Fruit fly (Drosophila melanogaster): Measurements from ENCODE around the gene dmGlut.
A peak's percentile ranks its signal among the peaks of the same experiment; 100 is the strongest.

dmGlut gene

dm6 chr2L:12011682-12012655 is 15.3 kb upstream of the dmGlut start (continued):
- TF ChIP-seq Dfd (GFP tag; optimal IDR thresholded peaks at IDR 0.05), result no peak
- TF ChIP-seq Rel (GFP tag; optimal IDR thresholded peaks at IDR 0.05), result no peak
- TF ChIP-seq Rel (tag; optimal IDR thresholded peaks at IDR 0.05), result peak; percentile 94
- TF ChIP-seq CrebA (GFP tag; optimal IDR thresholded peaks at IDR 0.05; ENCODE audit: borderline replicate concordance), result no peak

dm6 chr2L:12013243-12013642 is 14.0 kb upstream of the dmGlut start:
- TF ChIP-seq fru (GFP tag; optimal IDR thresholded peaks at IDR 0.05) (peak; percentile 46), Hr83 (GFP tag; optimal IDR thresholded peaks at IDR 0.05; ENCODE audit: poor library complexity, severe bottlenecking) (peak; percentile 55), sage (GFP tag; optimal IDR thresholded peaks at IDR 0.05) (peak; percentile 5), dsf (GFP tag; optimal IDR thresholded peaks at IDR 0.05; ENCODE audit: borderline replicate concordance) (no peak), h (GFP tag; optimal IDR thresholded peaks at IDR 0.05) (peak; percentile 43), ey (GFP tag; optimal IDR thresholded peaks at IDR 0.05) (peak; percentile 48), rgr (GFP tag; optimal IDR thresholded peaks at IDR 0.05) (peak; percentile 40), Dfd (GFP tag; optimal IDR thresholded peaks at IDR 0.05) (no peak), HLH106 (tag; optimal IDR thresholded peaks at IDR 0.05) (peak; percentile 28), brk (GFP tag; optimal IDR thresholded peaks at IDR 0.05) (no peak), CG9705 (GFP tag; optimal IDR thresholded peaks at IDR 0.05) (peak; percentile 32), Hnf4 (GFP tag; optimal IDR thresholded peaks at IDR 0.05) (peak; percentile 26)

- TF ChIP-seq Hr78 (GFP tag; optimal IDR thresholded peaks at IDR 0.05) (no peak), Myc (optimal IDR thresholded peaks at IDR 0.05) (no peak), foxo (GFP tag; optimal IDR thresholded peaks at IDR 0.05) (peak in 1 of 2 experiments; percentile 9), fru (GFP tag; optimal IDR thresholded peaks at IDR 0.05) (peak; percentile 11), Hr83 (GFP tag; optimal IDR thresholded peaks at IDR 0.05; ENCODE audit: poor library complexity, severe bottlenecking) (no peak), Sp1 (GFP tag; optimal IDR thresholded peaks at IDR 0.05) (peak; percentile 6), Dif (GFP tag; optimal IDR thresholded peaks at IDR 0.05; ENCODE audit: partially characterized antibody) (no peak), h (GFP tag; optimal IDR thresholded peaks at IDR 0.05) (peak; percentile 24), woc (GFP tag; optimal IDR thresholded peaks at IDR 0.05) (peak; percentile 4), dl (GFP tag; optimal IDR thresholded peaks at IDR 0.05; ENCODE audit: insufficient read depth in 1 of 2, partially characterized antibody in 2 of 2) (peak; percentile 27 to 31), Hnf4 (GFP tag; optimal IDR thresholded peaks at IDR 0.05) (peak; percentile 78), HLH106 (tag; optimal IDR thresholded peaks at IDR 0.05) (peak; percentile 31), GATAd (GFP tag; optimal IDR thresholded peaks at IDR 0.05) (no peak), psq (GFP tag; optimal IDR thresholded peaks at IDR 0.05) (peak; percentile 83), OdsH (GFP tag; optimal IDR thresholded peaks at IDR 0.05) (peak; percentile 1), Rel (GFP tag; optimal IDR thresholded peaks at IDR 0.05) (no peak), Rel (tag; optimal IDR thresholded peaks at IDR 0.05) (peak; percentile 90), Abd-B (GFP tag; optimal IDR thresholded peaks at IDR 0.05) (no peak)
Observed at dm6 chr2L:12013741-12014393, 13.4 kb upstream of the dmGlut start.

dm6 chr2L:12020735-12021134 is 6.5 kb upstream of the dmGlut start, which contains the start of gene Wdr81:
Wdr81 (minus strand) TSS chr2L:12020960.
- TF ChIP-seq Rel (GFP tag; optimal IDR thresholded peaks at IDR 0.05) (no peak), Rel (tag; optimal IDR thresholded peaks at IDR 0.05) (peak; percentile 26), woc (GFP tag; optimal IDR thresholded peaks at IDR 0.05) (no peak)

dm6 chr2L:12021193-12021592 is 6.0 kb upstream of the dmGlut start:
- TF ChIP-seq psq (GFP tag; optimal IDR thresholded peaks at IDR 0.05) (no peak), sage (GFP tag; optimal IDR thresholded peaks at IDR 0.05) (no peak), OdsH (GFP tag; optimal IDR thresholded peaks at IDR 0.05) (peak; percentile 49), dmrt93B (GFP tag; optimal IDR thresholded peaks at IDR 0.05) (no peak), dl (GFP tag; optimal IDR thresholded peaks at IDR 0.05; ENCODE audit: insufficient read depth in 1 of 2, partially characterized antibody in 2 of 2) (no peak), CrebA (GFP tag; optimal IDR thresholded peaks at IDR 0.05; ENCODE audit: borderline replicate concordance) (no peak), lola (GFP tag; optimal IDR thresholded peaks at IDR 0.05) (no peak), Jra (GFP tag; optimal IDR thresholded peaks at IDR 0.05) (peak; percentile 19), foxo (GFP tag; optimal IDR thresholded peaks at IDR 0.05) (peak in 1 of 2 experiments; percentile 19), tai (GFP tag; optimal IDR thresholded peaks at IDR 0.05) (no peak), sv (GFP tag; optimal IDR thresholded peaks at IDR 0.05) (no peak), fru (GFP tag; optimal IDR thresholded peaks at IDR 0.05) (peak; percentile 15), Dif (GFP tag; optimal IDR thresholded peaks at IDR 0.05; ENCODE audit: partially characterized antibody) (no peak), Vsx2 (GFP tag; optimal IDR thresholded peaks at IDR 0.05; ENCODE audit: partially characterized antibody) (no peak), Rel (GFP tag; optimal IDR thresholded peaks at IDR 0.05) (no peak), Rel (tag; optimal IDR thresholded peaks at IDR 0.05) (no peak), Hr83 (GFP tag; optimal IDR thresholded peaks at IDR 0.05; ENCODE audit: poor library complexity, severe bottlenecking) (peak; percentile 73), h (GFP tag; optimal IDR thresholded peaks at IDR 0.05) (peak; percentile 33), brk (GFP tag; optimal IDR thresholded peaks at IDR 0.05) (no peak), CG9705 (GFP tag; optimal IDR thresholded peaks at IDR 0.05) (no peak), dsf (GFP tag; optimal IDR thresholded peaks at IDR 0.05; ENCODE audit: borderline replicate concordance) (peak; percentile 11), Mio (GFP tag; optimal IDR thresholded peaks at IDR 0.05) (no peak), usp (GFP tag; optimal IDR thresholded peaks at IDR 0.05) (no peak), rgr (GFP tag; optimal IDR thresholded peaks at IDR 0.05) (peak; percentile 58), Hr78 (GFP tag; optimal IDR thresholded peaks at IDR 0.05) (no peak), GATAd (GFP tag; optimal IDR thresholded peaks at IDR 0.05) (no peak)

Measured in whole organism, wandering third instar larva.